Fruit fly (Drosophila melanogaster): Measurements from ENCODE around the gene CG13887.

Gene CG13887

dm6 chr3L:871713-872112 is 34.1 kb downstream of the CG13887 start, which contains the start of gene Usp10 (continued):
- TF ChIP-seq Six4 (GFP tag; optimal IDR thresholded peaks at IDR 0.05) (no peak), CG12769 (tag; optimal IDR thresholded peaks at IDR 0.05) (no peak), Hr3 (GFP tag; optimal IDR thresholded peaks at IDR 0.05) (no peak), nerfin-2 (GFP tag; IDR thresholded peaks at IDR 0.05; ENCODE audit: partially characterized antibody) (peak; percentile 57), aop (GFP tag; IDR thresholded peaks at IDR 0.05) (no peak), CG9437 (GFP tag; optimal IDR thresholded peaks at IDR 0.05) (no peak), tap (tag; optimal IDR thresholded peaks at IDR 0.05) (no peak), CG14050 (GFP tag; IDR thresholded peaks at IDR 0.05) (no peak), usp (GFP tag; optimal IDR thresholded peaks at IDR 0.05) (no peak), Hr78 (GFP tag; optimal IDR thresholded peaks at IDR 0.05) (peak in 1 of 2 experiments; percentile 40), PHDP (tag; optimal IDR thresholded peaks at IDR 0.05) (no peak), dpn (GFP tag; optimal IDR thresholded peaks at IDR 0.05) (no peak), CG18262 (tag; optimal IDR thresholded peaks at IDR 0.05) (no peak), cg (GFP tag; optimal IDR thresholded peaks at IDR 0.05) (no peak), mld (GFP tag; IDR thresholded peaks at IDR 0.05; ENCODE audit: partially characterized antibody) (peak; percentile 58; the same call in 1 of the 3 replicates), CG14710 (tag; optimal IDR thresholded peaks at IDR 0.05) (peak; percentile 55), inv (GFP tag; IDR thresholded peaks at IDR 0.05; ENCODE audit: partially characterized antibody) (peak; percentile 49; the same call in 1 of the 2 replicates), Scr (GFP tag; IDR thresholded peaks at IDR 0.05; ENCODE audit: partially characterized antibody) (peak; percentile 73), ab (GFP tag; optimal IDR thresholded peaks at IDR 0.05) (no peak), Mrtf (GFP tag; IDR thresholded peaks at IDR 0.05) (no peak), twi (tag; optimal IDR thresholded peaks at IDR 0.05) (no peak), caup (GFP tag; optimal IDR thresholded peaks at IDR 0.05; ENCODE audit: severe bottlenecking) (no peak), CG31224 (GFP tag; IDR thresholded peaks at IDR 0.05) (no peak), br (optimal IDR thresholded peaks at IDR 0.05) (no peak), CG9932 (GFP tag; IDR thresholded peaks at IDR 0.05) (no peak), BtbVII (GFP tag; optimal IDR thresholded peaks at IDR 0.05) (no peak), schlank (tag; optimal IDR thresholded peaks at IDR 0.05) (no peak), toy (GFP tag; IDR thresholded peaks at IDR 0.05) (no peak), pnt (GFP tag; optimal IDR thresholded peaks at IDR 0.05) (no peak), CG6765 (GFP tag; optimal IDR thresholded peaks at IDR 0.05) (no peak), cad (GFP tag; optimal IDR thresholded peaks at IDR 0.05) (no peak), CG13624 (GFP tag; optimal IDR thresholded peaks at IDR 0.05) (no peak), rib (GFP tag; IDR thresholded peaks at IDR 0.05) (no peak), bcd (GFP tag; optimal IDR thresholded peaks at IDR 0.05) (no peak), Antp (GFP tag; optimal IDR thresholded peaks at IDR 0.05) (no peak), BEAF-32 (GFP tag; optimal IDR thresholded peaks at IDR 0.05) (peak; percentile 81), CG31365 (tag; optimal IDR thresholded peaks at IDR 0.05) (no peak), CG18011 (GFP tag; optimal IDR thresholded peaks at IDR 0.05) (no peak), CG12744 (GFP tag; optimal IDR thresholded peaks at IDR 0.05) (no peak), ap (GFP tag; IDR thresholded peaks at IDR 0.05) (no peak), Dref (GFP tag; IDR thresholded peaks at IDR 0.05) (peak; percentile 96), Fer3 (tag; optimal IDR thresholded peaks at IDR 0.05) (no peak), fd3F (GFP tag; optimal IDR thresholded peaks at IDR 0.05) (no peak), sna (GFP tag; IDR thresholded peaks at IDR 0.05; ENCODE audit: partially characterized antibody) (peak; percentile 13; the same call in 1 of the 2 replicates), prd (optimal IDR thresholded peaks at IDR 0.05) (no peak), prd (GFP tag; IDR thresholded peaks at IDR 0.05) (no peak), emc (GFP tag; optimal IDR thresholded peaks at IDR 0.05) (no peak), Bgb (GFP tag; IDR thresholded peaks at IDR 0.05; ENCODE audit: partially characterized antibody) (peak; percentile 82), CG9797 (GFP tag; optimal IDR thresholded peaks at IDR 0.05) (peak; percentile 11), zen (tag; optimal IDR thresholded peaks at IDR 0.05) (peak; percentile 11), cato (GFP tag; optimal IDR thresholded peaks at IDR 0.05; ENCODE audit: borderline replicate concordance) (no peak)
